Worm (Caenorhabditis elegans): ENCODE results near the gene smrc-1.

Gene smrc-1

ce11 chrIII:6402810-6403209 is 12.1 kb downstream of the smrc-1 start:
- TF ChIP-seq eyg-1 (tag; optimal IDR thresholded peaks at IDR 0.05) = no peak
- no peak for TF ChIP-seq ztf-16 (tag; optimal IDR thresholded peaks at IDR 0.05)
- no peak for TF ChIP-seq ceh-14 (tag; optimal IDR thresholded peaks at IDR 0.05)
- no peak for TF ChIP-seq C08G9.2 (tag; optimal IDR thresholded peaks at IDR 0.05)
- TF ChIP-seq syd-9 (tag; optimal IDR thresholded peaks at IDR 0.05) = no peak
- no peak for TF ChIP-seq K09A11.1 (tag; optimal IDR thresholded peaks at IDR 0.05; ENCODE audit: insufficient read depth)
- no peak for TF ChIP-seq zip-5 (tag; optimal IDR thresholded peaks at IDR 0.05)
- TF ChIP-seq ceh-18 (tag; optimal IDR thresholded peaks at IDR 0.05) = no peak
- TF ChIP-seq unc-42 (tag; optimal IDR thresholded peaks at IDR 0.05) = no peak
- no peak for TF ChIP-seq ama-1 (optimal IDR thresholded peaks at IDR 0.05)
- no peak for TF ChIP-seq nhr-232 (tag; optimal IDR thresholded peaks at IDR 0.05)
- no peak for TF ChIP-seq nhr-11 (tag; optimal IDR thresholded peaks at IDR 0.05)
- TF ChIP-seq ceh-6 (GFP tag; optimal IDR thresholded peaks at IDR 0.05) = no peak
- no peak for TF ChIP-seq C38D4.7 (GFP tag; optimal IDR thresholded peaks at IDR 0.05)
- TF ChIP-seq pha-2 (tag; optimal IDR thresholded peaks at IDR 0.05) = no peak
- TF ChIP-seq npax-4 (tag; optimal IDR thresholded peaks at IDR 0.05) = no peak
- no peak for TF ChIP-seq ttx-3 (tag; optimal IDR thresholded peaks at IDR 0.05)

ce11 chrIII:6405121-6405520 is 14.4 kb downstream of the smrc-1 start:
- TF ChIP-seq ceh-18 (tag; optimal IDR thresholded peaks at IDR 0.05) (peak; percentile 73), unc-55 (GFP tag; optimal IDR thresholded peaks at IDR 0.05) (peak; percentile 92), ceh-34 (tag; optimal IDR thresholded peaks at IDR 0.05) (peak; percentile 60), nfya-1 (tag; optimal IDR thresholded peaks at IDR 0.05) (peak; percentile 18), Y22D7AL.16 (tag; optimal IDR thresholded peaks at IDR 0.05) (no peak)

- TF ChIP-seq lim-6 (tag; optimal IDR thresholded peaks at IDR 0.05) = no peak
- no peak for TF ChIP-seq ceh-2 (tag; optimal IDR thresholded peaks at IDR 0.05)
- TF ChIP-seq hlh-13 (GFP tag; optimal IDR thresholded peaks at IDR 0.05) = no peak
- no peak for TF ChIP-seq hlh-6 (tag; optimal IDR thresholded peaks at IDR 0.05)
- no peak for TF ChIP-seq nhr-11 (tag; optimal IDR thresholded peaks at IDR 0.05)
- no peak for TF ChIP-seq sdc-2 (tag; optimal IDR thresholded peaks at IDR 0.05)
- no peak for TF ChIP-seq hlh-30 (tag; optimal IDR thresholded peaks at IDR 0.05; ENCODE audit: insufficient read depth)
- no peak for TF ChIP-seq npax-4 (tag; optimal IDR thresholded peaks at IDR 0.05)
- no peak for TF ChIP-seq madf-2 (tag; optimal IDR thresholded peaks at IDR 0.05)
- no peak for TF ChIP-seq C38D4.7 (GFP tag; optimal IDR thresholded peaks at IDR 0.05)
- no peak for TF ChIP-seq fkh-10 (GFP tag; optimal IDR thresholded peaks at IDR 0.05)
- no peak for TF ChIP-seq ahr-1 (tag; optimal IDR thresholded peaks at IDR 0.05)
- no peak for TF ChIP-seq unc-3 (GFP tag; conservative IDR thresholded peaks at IDR 0.05)
- no peak for TF ChIP-seq unc-3 (tag; optimal IDR thresholded peaks at IDR 0.05)
- TF ChIP-seq pax-1 (tag; optimal IDR thresholded peaks at IDR 0.05) = no peak
- TF ChIP-seq unc-86 (tag; optimal IDR thresholded peaks at IDR 0.05) = no peak
- no peak for TF ChIP-seq che-1 (tag; optimal IDR thresholded peaks at IDR 0.05)
- no peak for TF ChIP-seq pha-4 (tag; optimal IDR thresholded peaks at IDR 0.05)
- TF ChIP-seq Y22D7AL.16 (tag; optimal IDR thresholded peaks at IDR 0.05) = no peak
Observed at ce11 chrIII:6406829-6407228, 16.1 kb downstream of the smrc-1 start, which contains the start of gene let-756. Gene let-756, plus strand, starts transcription at chrIII:6407129.

- TF ChIP-seq pag-3 (tag; optimal IDR thresholded peaks at IDR 0.05; ENCODE audit: borderline replicate concordance) (no peak), pha-2 (tag; optimal IDR thresholded peaks at IDR 0.05) (no peak), dmd-4 (tag; optimal IDR thresholded peaks at IDR 0.05; ENCODE audit: borderline replicate concordance) (no peak), pha-4 (tag; optimal IDR thresholded peaks at IDR 0.05) (no peak), nhr-11 (tag; optimal IDR thresholded peaks at IDR 0.05) (no peak), pqm-1 (tag; optimal IDR thresholded peaks at IDR 0.05) (no peak), ttx-3 (tag; optimal IDR thresholded peaks at IDR 0.05) (no peak)
Observed at ce11 chrIII:6411430-6411829, 20.7 kb downstream of the smrc-1 start.

Measured in whole organism, late embryonic.